Fruit fly (Drosophila melanogaster) whole organism, embryonic: ENCODE data around the gene CG31800.

Experiments
- Antp ChIP-seq: fragments of 200-800 bp; sonication (Bioruptor generic); optimal IDR thresholded peaks from 3 replicates; lab custom pipeline; 2016; ENCODE audit warnings: missing biosample characterization, missing genetic modification characterization
- Asciz ChIP-seq: fragments of 200-800 bp; sonication (Bioruptor generic); optimal IDR thresholded peaks from 2 replicates; lab custom pipeline; 2017; ENCODE audit warnings: missing biosample characterization, mild to moderate bottlenecking, missing genetic modification characterization, missing genetic modification reagents
- Atf6 ChIP-seq: fragments of 200-800 bp; sonication (Bioruptor generic); IDR thresholded peaks from 2 replicates; pipeline ENCODE4 v1.3.6; 2022; ENCODE audit warnings: missing biosample characterization, missing genetic modification characterization
- CG11093 ChIP-seq: fragments of 200-800 bp; sonication (Bioruptor generic); IDR thresholded peaks from 3 replicates; pipeline ENCODE4 v1.3.6; 2022; ENCODE audit warnings: missing biosample characterization, missing genetic modification characterization
- CG11696 ChIP-seq: fragments of 200-800 bp; sonication (Bioruptor generic); IDR thresholded peaks from 2 replicates; pipeline ENCODE4 v1.3.6; 2022; ENCODE audit warnings: missing biosample characterization, missing genetic modification characterization
- CG12391 ChIP-seq: fragments of 200-800 bp; sonication (Bioruptor generic); optimal IDR thresholded peaks from 3 replicates; lab custom pipeline; 2018; ENCODE audit warnings: missing biosample characterization, mild to moderate bottlenecking, missing genetic modification characterization, moderate library complexity
- CG13287 ChIP-seq: fragments of 200-800 bp; sonication (Bioruptor generic); IDR thresholded peaks from 2 replicates; pipeline ENCODE4 v1.3.6; 2022; ENCODE audit warnings: missing biosample characterization, missing genetic modification characterization; ENCODE audit not compliant: partially characterized antibody
- CG30431 ChIP-seq: fragments of 200-800 bp; sonication (Bioruptor generic); optimal IDR thresholded peaks from 2 replicates; lab custom pipeline; 2017; ENCODE audit warnings: missing biosample characterization, missing genetic modification characterization
- CG31365 ChIP-seq: fragments of 200-800 bp; sonication (Bioruptor generic); optimal IDR thresholded peaks from 2 replicates; lab custom pipeline; 2018; ENCODE audit warnings: missing biosample characterization, mild to moderate bottlenecking, missing genetic modification characterization
- CG3163 ChIP-seq: fragments of 200-800 bp; sonication (Bioruptor generic); optimal IDR thresholded peaks from 3 replicates; lab custom pipeline; 2016; ENCODE audit warnings: missing biosample characterization, missing genetic modification characterization
- CG4730 ChIP-seq: fragments of 200-800 bp; sonication (Bioruptor generic); IDR thresholded peaks from 2 replicates; pipeline ENCODE4 v1.3.6; 2022; ENCODE audit warnings: missing biosample characterization, missing genetic modification characterization
- CG4854 ChIP-seq: fragments of 200-800 bp; sonication (Bioruptor generic); optimal IDR thresholded peaks from 2 replicates; lab custom pipeline; 2016; ENCODE audit warnings: missing biosample characterization, missing genetic modification characterization, inconsistent platforms
- CG5245 ChIP-seq: fragments of 200-800 bp; sonication (Bioruptor generic); optimal IDR thresholded peaks from 3 replicates; lab custom pipeline; 2016; ENCODE audit warnings: missing biosample characterization, missing genetic modification characterization
- CG9437 ChIP-seq: fragments of 200-800 bp; sonication (Bioruptor generic); optimal IDR thresholded peaks from 2 replicates; lab custom pipeline; 2018; ENCODE audit warnings: missing biosample characterization, mild to moderate bottlenecking, missing genetic modification characterization
- CG9876 ChIP-seq: fragments of 200-800 bp; sonication (Bioruptor generic); optimal IDR thresholded peaks from 2 replicates; lab custom pipeline; 2016; ENCODE audit warnings: missing biosample characterization, missing genetic modification characterization
- CHES-1-like ChIP-seq: fragments of 200-800 bp; sonication (Bioruptor generic); optimal IDR thresholded peaks from 2 replicates; lab custom pipeline; 2016; ENCODE audit warnings: missing biosample characterization, missing genetic modification characterization
- D ChIP-seq, 2 experiments: fragments of 200-800 bp in 1 of 2; fragments of >200 bp in 1 of 2; sonication (Bioruptor generic) in 1 of 2; optimal IDR thresholded peaks; 2 replicates in 1 of 2; 3 replicates in 1 of 2; lab custom pipeline; 2017; ENCODE audit warnings: mild to moderate bottlenecking in 1 of 2, missing biosample characterization in 1 of 2, missing genetic modification characterization in 1 of 2, missing genetic modification reagents in 1 of 2
- Dad ChIP-seq: fragments of 200-800 bp; sonication (Bioruptor generic); optimal IDR thresholded peaks from 3 replicates; lab custom pipeline; 2016; ENCODE audit warnings: missing biosample characterization, missing genetic modification characterization
- Dek ChIP-seq: fragments of 200-800 bp; sonication (Bioruptor generic); optimal IDR thresholded peaks from 3 replicates; lab custom pipeline; 2019; ENCODE audit warnings: missing biosample characterization, mild to moderate bottlenecking, missing genetic modification characterization, moderate library complexity
- Dfd ChIP-seq, 2 experiments: fragments of >200 bp; optimal IDR thresholded peaks; 2 replicates each; lab custom pipeline; 2017; ENCODE audit warnings: missing biosample characterization in 2 of 2, missing genetic modification characterization in 2 of 2
- E2f1 ChIP-seq: fragments of 200-800 bp; sonication (Bioruptor generic); IDR thresholded peaks from 2 replicates; pipeline ENCODE4 v1.3.6; 2022; ENCODE audit warnings: missing biosample characterization, missing genetic modification characterization
- E2f2 ChIP-seq: fragments of 200-800 bp; sonication (Bioruptor generic); IDR thresholded peaks from 2 replicates; pipeline ENCODE4 v1.3.6; 2022; ENCODE audit warnings: missing biosample characterization, missing genetic modification characterization
- Fer3 ChIP-seq: fragments of 200-800 bp; sonication (Bioruptor generic); optimal IDR thresholded peaks from 2 replicates; lab custom pipeline; 2018; ENCODE audit warnings: missing biosample characterization, mild to moderate bottlenecking, missing genetic modification characterization, moderate library complexity
- Hsf ChIP-seq: fragments of 200-800 bp; sonication (Bioruptor generic); optimal IDR thresholded peaks from 3 replicates; lab custom pipeline; 2016; ENCODE audit warnings: missing biosample characterization, missing genetic modification characterization
- Kr ChIP-seq: fragments of 200-800 bp; sonication (Bioruptor generic); optimal IDR thresholded peaks from 2 replicates; lab custom pipeline; 2017; ENCODE audit warnings: missing biosample characterization, mild to moderate bottlenecking, missing genetic modification characterization
- NC2β ChIP-seq: fragments of 200-800 bp; sonication (Bioruptor generic); optimal IDR thresholded peaks from 2 replicates; lab custom pipeline; 2016; ENCODE audit warnings: missing biosample characterization, missing genetic modification characterization
- NfI ChIP-seq: fragments of 200-800 bp; sonication (Bioruptor generic); optimal IDR thresholded peaks from 3 replicates; lab custom pipeline; 2018; ENCODE audit warnings: missing biosample characterization, mild to moderate bottlenecking, missing genetic modification characterization, moderate library complexity
- PHDP ChIP-seq: fragments of 200-800 bp; sonication (Bioruptor generic); optimal IDR thresholded peaks from 3 replicates; lab custom pipeline; 2018; ENCODE audit warnings: missing biosample characterization, mild to moderate bottlenecking, missing genetic modification characterization, moderate library complexity
- Rfx ChIP-seq: fragments of 200-800 bp; sonication (Bioruptor generic); IDR thresholded peaks from 2 replicates; pipeline ENCODE4 v1.3.6; 2022; ENCODE audit warnings: missing biosample characterization, missing genetic modification characterization
- Sox100B ChIP-seq: fragments of 200-800 bp; sonication (Bioruptor generic); optimal IDR thresholded peaks from 3 replicates; lab custom pipeline; 2018; ENCODE audit warnings: missing biosample characterization, mild to moderate bottlenecking, missing genetic modification characterization
- abd-A ChIP-seq: fragments of 200-800 bp; sonication (Bioruptor generic); optimal IDR thresholded peaks from 3 replicates; lab custom pipeline; 2019; ENCODE audit warnings: missing biosample characterization, mild to moderate bottlenecking, missing genetic modification characterization, moderate library complexity
- ac ChIP-seq: fragments of 200-800 bp; sonication (Bioruptor generic); optimal IDR thresholded peaks from 3 replicates; lab custom pipeline; 2017; ENCODE audit warnings: missing biosample characterization, mild to moderate bottlenecking, missing genetic modification characterization
- az2 ChIP-seq: fragments of 200-800 bp; sonication (Bioruptor generic); optimal IDR thresholded peaks from 3 replicates; lab custom pipeline; 2016; ENCODE audit warnings: missing biosample characterization, missing genetic modification characterization
- crol ChIP-seq: fragments of 200-800 bp; sonication (Bioruptor generic); IDR thresholded peaks from 2 replicates; pipeline ENCODE4 v1.3.6; 2022; ENCODE audit warnings: missing biosample characterization, missing genetic modification characterization
- crp ChIP-seq, 2 experiments: fragments of 200-800 bp; sonication (Bioruptor generic); optimal IDR thresholded peaks; 2 replicates in 1 of 2; 3 replicates in 1 of 2; lab custom pipeline; 2017; ENCODE audit warnings: missing biosample characterization in 2 of 2, missing genetic modification characterization in 2 of 2, mild to moderate bottlenecking in 1 of 2, moderate library complexity in 1 of 2
- dmrt99B ChIP-seq: fragments of 200-800 bp; sonication (Bioruptor generic); optimal IDR thresholded peaks from 2 replicates; lab custom pipeline; 2018; ENCODE audit warnings: missing biosample characterization, mild to moderate bottlenecking, missing genetic modification characterization, moderate library complexity
- fd96Cb ChIP-seq: fragments of 200-800 bp; sonication (Bioruptor generic); optimal IDR thresholded peaks from 2 replicates; lab custom pipeline; 2018; ENCODE audit warnings: missing biosample characterization, mild to moderate bottlenecking, missing genetic modification characterization, moderate library complexity
- inv ChIP-seq: fragments of 200-800 bp; sonication (Bioruptor generic); IDR thresholded peaks from 2 replicates; pipeline ENCODE4 v1.3.6; 2022; ENCODE audit warnings: missing biosample characterization, missing genetic modification characterization; ENCODE audit not compliant: partially characterized antibody
- jing ChIP-seq: fragments of 200-800 bp; sonication (Bioruptor generic); optimal IDR thresholded peaks from 2 replicates; lab custom pipeline; 2018; ENCODE audit warnings: missing biosample characterization, mild to moderate bottlenecking, missing genetic modification characterization
- klu ChIP-seq: fragments of 200-800 bp; sonication (Bioruptor generic); IDR thresholded peaks from 2 replicates; pipeline ENCODE4 v1.3.6; 2022; ENCODE audit warnings: missing biosample characterization, missing genetic modification characterization
- lilli ChIP-seq: fragments of 200-800 bp; sonication (Bioruptor generic); optimal IDR thresholded peaks from 3 replicates; lab custom pipeline; 2016; ENCODE audit warnings: missing biosample characterization, missing genetic modification characterization
- lmd ChIP-seq: fragments of 200-800 bp; sonication (Bioruptor generic); IDR thresholded peaks from 2 replicates; pipeline ENCODE4 v1.3.6; 2022; ENCODE audit warnings: missing biosample characterization, missing genetic modification characterization
- oc ChIP-seq: fragments of 200-800 bp; sonication (Bioruptor generic); optimal IDR thresholded peaks from 2 replicates; lab custom pipeline; 2018; ENCODE audit warnings: missing biosample characterization, mild to moderate bottlenecking, missing genetic modification characterization, moderate library complexity
- slp2 ChIP-seq: fragments of 200-800 bp; sonication (Bioruptor generic); optimal IDR thresholded peaks from 2 replicates; lab custom pipeline; 2016; ENCODE audit warnings: missing biosample characterization, missing genetic modification characterization
- ssp ChIP-seq: fragments of 200-800 bp; sonication (Bioruptor generic); IDR thresholded peaks from 2 replicates; pipeline ENCODE4 v1.3.6; 2022; ENCODE audit warnings: missing biosample characterization, missing genetic modification characterization
- stwl ChIP-seq: fragments of 200-800 bp; sonication (Bioruptor generic); optimal IDR thresholded peaks from 3 replicates; lab custom pipeline; 2018; ENCODE audit warnings: missing biosample characterization, mild to moderate bottlenecking, missing genetic modification characterization, moderate library complexity
- tin ChIP-seq: fragments of 200-800 bp; sonication (Bioruptor generic); optimal IDR thresholded peaks from 3 replicates; lab custom pipeline; 2016; ENCODE audit warnings: missing biosample characterization, missing genetic modification characterization
- trem ChIP-seq: fragments of 200-800 bp; optimal IDR thresholded peaks from 3 replicates; lab custom pipeline; 2019; ENCODE audit warnings: missing biosample characterization, mild to moderate bottlenecking, missing genetic modification characterization, moderate library complexity
- unc-4 ChIP-seq: fragments of 200-800 bp; sonication (Bioruptor generic); IDR thresholded peaks from 2 replicates; pipeline ENCODE4 v1.3.6; 2022; ENCODE audit warnings: missing biosample characterization, missing genetic modification characterization; ENCODE audit not compliant: partially characterized antibody
- wek ChIP-seq: fragments of 200-800 bp; sonication (Bioruptor generic); optimal IDR thresholded peaks from 3 replicates; lab custom pipeline; 2018; ENCODE audit warnings: missing biosample characterization, mild to moderate bottlenecking, missing genetic modification characterization, moderate library complexity

CG31800 gene

DNA sequence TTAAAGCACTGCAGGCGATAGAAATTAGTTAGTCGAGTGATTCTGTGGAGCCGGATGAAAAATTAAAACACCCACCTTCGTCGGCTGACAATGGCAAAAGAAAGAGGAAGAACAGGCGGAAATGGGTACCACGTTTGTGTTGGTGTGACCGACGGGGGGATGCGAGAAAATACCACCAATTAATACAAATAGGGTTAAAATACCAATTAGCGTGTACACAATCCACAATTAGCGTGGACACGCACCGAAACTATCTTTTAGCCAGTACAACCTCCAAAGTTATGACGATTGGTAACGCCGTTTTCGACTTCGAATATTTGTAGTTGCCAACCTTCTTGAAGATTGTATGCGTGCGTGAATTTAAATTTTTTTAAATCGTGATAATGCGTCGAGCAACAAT is 25.2 kb downstream of the CG31800 start, which contains the start of gene RpL30 (continued):
- TF ChIP-seq CG11093 (GFP tag; lab: Robert Waterston, UW) (no peak), trem (tag; lab: Kevin White, UChicago) (peak; percentile 92), Dfd (GFP tag; optimal IDR thresholded peaks at IDR 0.05; lab: Kevin White, UChicago) (no peak), inv (GFP tag; lab: Robert Waterston, UW) (peak; percentile 33; the same call in 1 of the 2 replicates), CG11696 (no peak; the same call in 1 of the 2 replicates), jing (peak; percentile 66), E2f2 (peak; percentile 99), CHES-1-like (GFP tag; lab: Kevin White, UChicago) (peak; percentile 96), Hsf (GFP tag; lab: Kevin White, UChicago) (peak; percentile 88), Dek (peak; percentile 87), Asciz (peak; percentile 90), CG9876 (GFP tag; lab: Kevin White, UChicago) (peak; percentile 94), CG13287 (GFP tag; lab: Robert Waterston, UW) (peak; percentile 82), fd96Cb (tag; lab: Kevin White, UChicago) (peak; percentile 51), CG9437 (GFP tag; lab: Kevin White, UChicago) (peak; percentile 67), oc (tag; lab: Kevin White, UChicago) (peak; percentile 75), Rfx (GFP tag; lab: Robert Waterston, UW) (peak; percentile 93), ssp (GFP tag; lab: Robert Waterston, UW) (peak; percentile 76), PHDP (peak; percentile 92), Kr (peak; percentile 94), klu (GFP tag; lab: Robert Waterston, UW) (no peak; the same call in 1 of the 2 replicates), CG12391 (tag; lab: Kevin White, UChicago) (peak; percentile 90), dmrt99B (peak; percentile 76), CG31365 (peak; percentile 86), NC2β (GFP tag; lab: Kevin White, UChicago) (peak; percentile 99), Atf6 (GFP tag; lab: Robert Waterston, UW) (peak; percentile 91), az2 (peak; percentile 79), NfI (GFP tag; lab: Kevin White, UChicago) (peak; percentile 93), Fer3 (tag; lab: Kevin White, UChicago) (peak; percentile 92), Dad (GFP tag; lab: Kevin White, UChicago) (peak; percentile 93), wek (GFP tag; lab: Kevin White, UChicago) (peak; percentile 90), stwl (tag; lab: Kevin White, UChicago) (peak; percentile 78), crol (no peak), Antp (peak; percentile 79), tin (GFP tag; lab: Kevin White, UChicago) (peak; percentile 80), lmd (GFP tag; lab: Robert Waterston, UW) (peak; percentile 72), CG5245 (peak; percentile 80), lilli (GFP tag; lab: Kevin White, UChicago) (peak; percentile 79), CG3163 (GFP tag; lab: Kevin White, UChicago) (peak; percentile 82), CG30431 (GFP tag; lab: Kevin White, UChicago) (peak; percentile 79), E2f1 (GFP tag; lab: Robert Waterston, UW) (peak; percentile 75), ac (peak; percentile 86), Sox100B (peak; percentile 75), abd-A (tag; lab: Kevin White, UChicago) (peak; percentile 93), CG4854 (GFP tag; lab: Kevin White, UChicago) (peak; percentile 98), slp2 (GFP tag; lab: Kevin White, UChicago) (peak; percentile 84), unc-4 (peak; percentile 68), D (optimal IDR thresholded peaks at IDR 0.05; lab: Kevin White, UChicago) (no peak), D (GFP tag; optimal IDR thresholded peaks at IDR 0.05; lab: Kevin White, UChicago) (peak; percentile 83), crp (GFP tag; optimal IDR thresholded peaks at IDR 0.05; lab: Kevin White, UChicago) (peak in 1 of 2 experiments; percentile 70), CG4730 (GFP tag; lab: Robert Waterston, UW) (peak; percentile 17; the same call in 1 of the 2 replicates)
